Worm (Caenorhabditis elegans): ENCODE measurements around the gene F47B10.5.

- TF ChIP-seq dmd-8 (GFP tag; IDR thresholded peaks at IDR 0.05), result no peak
- no peak for TF ChIP-seq tag-97 (GFP tag; IDR thresholded peaks at IDR 0.05)
- no peak for TF ChIP-seq lsy-2 (tag; optimal IDR thresholded peaks at IDR 0.05)
- TF ChIP-seq ztf-11 (tag; optimal IDR thresholded peaks at IDR 0.05), result no peak
- TF ChIP-seq zfp-2 (tag; optimal IDR thresholded peaks at IDR 0.05), result no peak
- no peak for TF ChIP-seq dmd-6 (GFP tag; IDR thresholded peaks at IDR 0.05)
- no peak for TF ChIP-seq ceh-44 (GFP tag; IDR thresholded peaks at IDR 0.05)
- no peak for TF ChIP-seq spr-3 (GFP tag; optimal IDR thresholded peaks at IDR 0.05)
- TF ChIP-seq fkh-10 (GFP tag; optimal IDR thresholded peaks at IDR 0.05), result no peak
- no peak for TF ChIP-seq unc-39 (tag; optimal IDR thresholded peaks at IDR 0.05)
- TF ChIP-seq snpc-4 (tag; optimal IDR thresholded peaks at IDR 0.05), result no peak
- no peak for TF ChIP-seq unc-62 (GFP tag; optimal IDR thresholded peaks at IDR 0.05 in 1 of 2)
- TF ChIP-seq unc-62 (tag; optimal IDR thresholded peaks at IDR 0.05), result no peak
Observed at ce11 chrX:10890965-10891364, 609 bp upstream of the F47B10.5 start, which contains the start of gene F47B10.4.

Measured in whole organism, L4 larva.